Worm (Caenorhabditis elegans) whole organism, late embryonic: ENCODE data around the gene sod-5.

Experiments
- F13H6.1 ChIP-seq: sonication (generic microtip); optimal IDR thresholded peaks from 2 replicates; lab custom pipeline; 2016; ENCODE audit warnings: missing genetic modification characterization, missing compliant biosample characterization
- K09A11.1 ChIP-seq: sonication (generic microtip); optimal IDR thresholded peaks from 2 replicates; lab custom pipeline; 2017; ENCODE audit warnings: antibody characterized with exemption, mild to moderate bottlenecking, missing genetic modification characterization, missing compliant biosample characterization; ENCODE audit not compliant: insufficient read depth
- Y22D7AL.16 ChIP-seq: sonication (generic microtip); optimal IDR thresholded peaks from 2 replicates; lab custom pipeline; 2016; ENCODE audit warnings: missing genetic modification characterization, missing compliant biosample characterization
- ahr-1 ChIP-seq: sonication (generic microtip); optimal IDR thresholded peaks from 2 replicates; lab custom pipeline; 2016; ENCODE audit warnings: missing genetic modification characterization, missing compliant biosample characterization
- ama-1 ChIP-seq: fragments of 150-350 bp; optimal IDR thresholded peaks from 2 replicates; lab custom pipeline; 2014
- ceh-14 ChIP-seq: sonication (generic microtip); optimal IDR thresholded peaks from 2 replicates; lab custom pipeline; 2016; ENCODE audit warnings: missing genotype, missing genetic modification characterization, missing compliant biosample characterization
- ceh-18 ChIP-seq: sonication (generic microtip); optimal IDR thresholded peaks from 2 replicates; lab custom pipeline; 2016; ENCODE audit warnings: missing genetic modification characterization, missing compliant biosample characterization
- ceh-48 ChIP-seq: sonication (generic microtip); optimal IDR thresholded peaks from 2 replicates; lab custom pipeline; 2016; ENCODE audit warnings: missing genetic modification characterization, inconsistent platforms, missing compliant biosample characterization
- ceh-6 ChIP-seq: fragments of 200-800 bp; sonication (Bioruptor generic); optimal IDR thresholded peaks from 2 replicates; lab custom pipeline; 2018; ENCODE audit warnings: mild to moderate bottlenecking, missing genetic modification characterization, missing compliant biosample characterization
- dve-1 ChIP-seq: sonication (generic microtip); optimal IDR thresholded peaks from 2 replicates; lab custom pipeline; 2017; ENCODE audit warnings: antibody characterized with exemption, mild to moderate bottlenecking, missing genetic modification characterization, missing compliant biosample characterization
- elt-4 ChIP-seq: sonication (generic microtip); optimal IDR thresholded peaks from 2 replicates; lab custom pipeline; 2016; ENCODE audit warnings: missing genetic modification characterization, missing compliant biosample characterization
- fkh-10 ChIP-seq: fragments of 150-350 bp; optimal IDR thresholded peaks from 2 replicates; lab custom pipeline; 2014; ENCODE audit warnings: missing biosample characterization, missing genetic modification reagents, missing genetic modification characterization
- hlh-15 ChIP-seq: sonication (generic microtip); optimal IDR thresholded peaks from 2 replicates; lab custom pipeline; 2016; ENCODE audit warnings: missing genetic modification characterization, missing compliant biosample characterization
- hlh-30 ChIP-seq: sonication (generic microtip); optimal IDR thresholded peaks from 2 replicates; lab custom pipeline; 2017; ENCODE audit warnings: antibody characterized with exemption, missing genetic modification characterization, missing compliant biosample characterization; ENCODE audit not compliant: insufficient read depth
- lim-6 ChIP-seq: sonication (generic microtip); optimal IDR thresholded peaks from 2 replicates; lab custom pipeline; 2016; ENCODE audit warnings: missing genetic modification characterization, missing compliant biosample characterization
- mec-3 ChIP-seq: sonication (generic microtip); optimal IDR thresholded peaks from 2 replicates; lab custom pipeline; 2016; ENCODE audit warnings: borderline replicate concordance, missing genetic modification characterization, missing compliant biosample characterization
- nfya-1 ChIP-seq: sonication (generic microtip); optimal IDR thresholded peaks from 2 replicates; lab custom pipeline; 2017; ENCODE audit warnings: missing genetic modification characterization, mild to moderate bottlenecking, missing compliant biosample characterization, antibody characterized with exemption, moderate library complexity
- npax-4 ChIP-seq: sonication (generic microtip); optimal IDR thresholded peaks from 2 replicates; lab custom pipeline; 2016; ENCODE audit warnings: missing genetic modification characterization, missing compliant biosample characterization
- pag-3 ChIP-seq: sonication (generic microtip); optimal IDR thresholded peaks from 2 replicates; lab custom pipeline; 2016; ENCODE audit warnings: missing compliant biosample characterization, missing genetic modification characterization, borderline replicate concordance
- pat-9 ChIP-seq: fragments of 200-800 bp; sonication (Bioruptor generic); optimal IDR thresholded peaks from 2 replicates; lab custom pipeline; 2018; ENCODE audit warnings: mild to moderate bottlenecking, missing genetic modification characterization, moderate library complexity, missing compliant biosample characterization
- pha-2 ChIP-seq: sonication (generic microtip); optimal IDR thresholded peaks from 2 replicates; lab custom pipeline; 2017; ENCODE audit warnings: mild to moderate bottlenecking, missing genetic modification characterization, missing compliant biosample characterization
- pha-4 ChIP-seq: fragments of 150-350 bp; optimal IDR thresholded peaks from 2 replicates; lab custom pipeline; 2018; ENCODE audit warnings: missing biosample characterization, missing genetic modification reagents, missing genetic modification characterization
- pros-1 ChIP-seq: fragments of 150-350 bp; optimal IDR thresholded peaks from 2 replicates; lab custom pipeline; 2014; ENCODE audit warnings: missing biosample characterization, missing genetic modification reagents, missing genetic modification characterization
- rnt-1 ChIP-seq: sonication (generic microtip); optimal IDR thresholded peaks from 2 replicates; lab custom pipeline; 2016; ENCODE audit warnings: missing genetic modification characterization, missing compliant biosample characterization
- sox-2 ChIP-seq: fragments of 200-800 bp; sonication (Bioruptor generic); IDR thresholded peaks from 2 replicates; pipeline ENCODE4 v1.3.6; 2022; ENCODE audit warnings: missing genetic modification reagents, missing genetic modification characterization, missing compliant biosample characterization
- sox-4 ChIP-seq: sonication (generic microtip); optimal IDR thresholded peaks from 2 replicates; lab custom pipeline; 2017; ENCODE audit warnings: mild to moderate bottlenecking, missing genetic modification characterization, inconsistent platforms, missing compliant biosample characterization
- tbx-2 ChIP-seq: sonication (generic microtip); optimal IDR thresholded peaks from 2 replicates; lab custom pipeline; 2016; ENCODE audit warnings: missing genetic modification characterization, missing compliant biosample characterization
- unc-3 ChIP-seq, 2 experiments: fragments of 200-800 bp in 1 of 2; sonication (Bioruptor generic) in 1 of 2; sonication (generic microtip) in 1 of 2; conservative IDR thresholded peaks in 1 of 2; optimal IDR thresholded peaks in 1 of 2; 2 replicates each; pipeline versions ENCODE4 v1.3.6 to Lab custom; 2016 to 2022; ENCODE audit warnings: missing compliant biosample characterization in 2 of 2, missing genetic modification characterization in 2 of 2, missing genetic modification reagents in 1 of 2
- unc-42 ChIP-seq: sonication (generic microtip); optimal IDR thresholded peaks from 2 replicates; lab custom pipeline; 2016; ENCODE audit warnings: missing genotype, missing genetic modification characterization, missing compliant biosample characterization
- unc-86 ChIP-seq: sonication (generic microtip); optimal IDR thresholded peaks from 2 replicates; lab custom pipeline; 2016; ENCODE audit warnings: missing genetic modification characterization, missing compliant biosample characterization
- ztf-16 ChIP-seq: sonication (generic microtip); optimal IDR thresholded peaks from 2 replicates; lab custom pipeline; 2017; ENCODE audit warnings: missing genetic modification characterization, missing compliant biosample characterization

Gene sod-5

DNA sequence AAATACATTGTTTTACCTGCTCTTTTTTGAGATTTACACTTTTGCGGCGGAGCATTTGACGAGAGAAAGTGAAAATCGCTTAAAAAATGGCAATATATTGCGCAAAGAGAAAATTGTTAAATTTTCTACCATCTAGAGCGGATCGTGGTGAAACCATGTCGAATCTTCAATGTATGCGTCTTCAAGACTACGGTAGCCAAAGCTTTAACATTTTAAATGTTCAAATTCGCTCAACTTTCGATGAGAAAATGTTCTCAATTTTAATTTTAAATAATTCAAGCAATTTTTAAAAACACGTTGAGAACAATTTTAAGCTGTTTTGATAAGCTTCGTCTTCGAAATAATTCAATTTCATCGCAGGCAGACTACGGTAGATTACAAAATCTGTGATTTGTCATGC lies 42.9 kb downstream of the sod-5 start:
- TF ChIP-seq F13H6.1 (tag; lab: Kevin White, UChicago): no peak
- TF ChIP-seq ceh-48 (tag; lab: Kevin White, UChicago): no peak
- no peak for TF ChIP-seq pag-3 (tag; lab: Kevin White, UChicago)
- TF ChIP-seq hlh-15: no peak
- TF ChIP-seq hlh-30 (tag; lab: Kevin White, UChicago): no peak
- no peak for TF ChIP-seq pat-9 (tag; lab: Kevin White, UChicago)
- no peak for TF ChIP-seq unc-86 (tag; lab: Kevin White, UChicago)
- TF ChIP-seq sox-2: no peak

DNA sequence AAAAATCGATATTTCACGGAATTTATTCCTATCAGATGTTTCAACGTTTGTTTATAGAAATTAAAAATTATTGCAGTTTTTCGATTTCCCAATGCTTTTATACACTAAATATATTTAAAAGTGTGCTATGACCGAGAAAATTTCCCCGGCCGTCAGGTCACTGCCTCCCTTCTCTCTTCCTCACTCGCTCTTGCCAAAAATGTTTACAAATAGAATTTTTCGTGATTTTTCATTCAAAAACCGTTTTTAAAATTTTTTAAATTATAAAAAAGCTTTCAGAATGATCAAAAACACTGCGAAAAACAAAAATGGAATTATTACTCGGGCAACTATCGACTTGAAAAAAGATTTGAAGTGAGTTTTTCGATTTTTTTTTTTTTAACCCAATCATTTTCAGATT lies 43.4 kb downstream of the sod-5 start, which contains the start of the genes T12C9.7 and vps-18:
Gene T12C9.7 (minus strand): TSS at position 101 of the 400 bp plus-strand sequence.
Gene vps-18 (plus strand): TSS at position 280 of the 400 bp plus-strand sequence.
- TF ChIP-seq ceh-14 (tag; lab: Kevin White, UChicago) (no peak), hlh-30 (tag; lab: Kevin White, UChicago) (no peak), pha-4 (tag; lab: Kevin White, UChicago) (no peak), pha-2 (tag; lab: Kevin White, UChicago) (no peak), unc-3 (GFP tag; conservative IDR thresholded peaks at IDR 0.05; lab: Robert Waterston, UW) (no peak), unc-3 (tag; optimal IDR thresholded peaks at IDR 0.05; lab: Kevin White, UChicago) (no peak), K09A11.1 (tag; lab: Kevin White, UChicago) (no peak), ceh-6 (GFP tag; lab: Kevin White, UChicago) (no peak), rnt-1 (tag; lab: Kevin White, UChicago) (no peak), ahr-1 (tag; lab: Kevin White, UChicago) (no peak)

DNA sequence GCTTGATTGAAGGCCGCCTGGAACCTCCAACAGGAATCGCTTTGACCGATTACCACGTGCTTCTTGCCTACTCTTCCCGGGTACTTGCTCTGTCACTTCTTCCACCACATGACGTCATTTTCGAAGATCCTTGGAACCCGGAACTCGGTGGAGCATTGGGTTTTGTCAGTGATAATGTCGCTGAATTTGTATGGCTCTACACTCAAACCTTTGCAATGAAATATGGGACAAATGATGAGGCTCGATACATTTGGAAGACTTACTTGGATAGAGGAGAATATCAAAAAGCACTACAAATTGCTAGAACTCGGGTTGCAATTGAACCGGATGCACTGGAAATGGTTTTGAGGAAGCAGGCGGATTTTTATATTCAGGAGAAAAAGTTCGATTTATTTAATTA lies 45.4 kb downstream of the sod-5 start:
- TF ChIP-seq tbx-2 (tag; lab: Kevin White, UChicago): no peak
- no peak for TF ChIP-seq lim-6 (tag; lab: Kevin White, UChicago)
- TF ChIP-seq ceh-14 (tag; lab: Kevin White, UChicago): no peak
- TF ChIP-seq rnt-1 (tag; lab: Kevin White, UChicago): no peak
- TF ChIP-seq npax-4 (tag; lab: Kevin White, UChicago): no peak
- TF ChIP-seq dve-1 (tag; lab: Kevin White, UChicago): no peak
- no peak for TF ChIP-seq sox-4 (tag; lab: Kevin White, UChicago)
- TF ChIP-seq fkh-10: no peak
- TF ChIP-seq mec-3: no peak
- no peak for TF ChIP-seq ztf-16 (tag; lab: Kevin White, UChicago)

DNA sequence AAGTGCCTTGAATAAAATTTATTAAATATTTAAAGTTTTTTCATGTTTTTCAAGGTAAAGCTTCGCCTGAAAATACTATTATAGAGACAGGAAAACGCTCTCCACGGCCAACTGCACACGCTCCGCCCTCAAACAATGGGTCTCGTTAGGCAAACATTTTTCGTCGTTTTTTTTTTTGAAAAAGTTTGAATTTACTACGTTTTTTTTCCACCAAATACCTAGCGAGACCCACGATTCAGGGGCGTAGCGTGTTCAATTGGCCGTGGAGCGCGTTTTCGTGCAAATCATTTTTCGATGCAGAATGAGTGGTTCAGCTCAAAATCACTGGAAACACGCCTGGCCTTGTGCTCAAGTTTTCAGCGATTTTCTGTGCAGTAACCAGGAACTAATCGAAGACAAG lies 50.4 kb downstream of the sod-5 start, which contains the start of gene W06B4.2:
Gene W06B4.2 (plus strand): TSS at position 301 of the 400 bp plus-strand sequence.
- TF ChIP-seq Y22D7AL.16 (tag; lab: Kevin White, UChicago): no peak
- TF ChIP-seq ceh-18: no peak
- no peak for TF ChIP-seq sox-4 (tag; lab: Kevin White, UChicago)
- TF ChIP-seq dve-1 (tag; lab: Kevin White, UChicago): no peak
- TF ChIP-seq lim-6 (tag; lab: Kevin White, UChicago): no peak
- no peak for TF ChIP-seq nfya-1
- TF ChIP-seq sox-2: no peak
- TF ChIP-seq pat-9 (tag; lab: Kevin White, UChicago): no peak
- no peak for TF ChIP-seq pros-1 (tag; lab: Kevin White, UChicago)
- TF ChIP-seq ceh-14 (tag; lab: Kevin White, UChicago): no peak
- TF ChIP-seq ama-1 (lab: Kevin White, UChicago): no peak
- TF ChIP-seq elt-4: no peak
- no peak for TF ChIP-seq unc-86 (tag; lab: Kevin White, UChicago)
- TF ChIP-seq unc-42: no peak
